Worm (Caenorhabditis elegans): ENCODE measurements around the gene T19D12.5.

ce11 chrII:6621886-6622285 is 14.2 kb downstream of the T19D12.5 start, which contains the start of gene F54H5.3:
- TF ChIP-seq W03F9.2 (tag; optimal IDR thresholded peaks at IDR 0.05) (no peak), dao-5 (tag; optimal IDR thresholded peaks at IDR 0.05) (no peak), him-1 (tag; optimal IDR thresholded peaks at IDR 0.05) (no peak)

Data from whole organism, L4/young adult.